Worm (Caenorhabditis elegans): ENCODE results near the gene Y110A2AL.9.

Y110A2AL.9 gene

DNA sequence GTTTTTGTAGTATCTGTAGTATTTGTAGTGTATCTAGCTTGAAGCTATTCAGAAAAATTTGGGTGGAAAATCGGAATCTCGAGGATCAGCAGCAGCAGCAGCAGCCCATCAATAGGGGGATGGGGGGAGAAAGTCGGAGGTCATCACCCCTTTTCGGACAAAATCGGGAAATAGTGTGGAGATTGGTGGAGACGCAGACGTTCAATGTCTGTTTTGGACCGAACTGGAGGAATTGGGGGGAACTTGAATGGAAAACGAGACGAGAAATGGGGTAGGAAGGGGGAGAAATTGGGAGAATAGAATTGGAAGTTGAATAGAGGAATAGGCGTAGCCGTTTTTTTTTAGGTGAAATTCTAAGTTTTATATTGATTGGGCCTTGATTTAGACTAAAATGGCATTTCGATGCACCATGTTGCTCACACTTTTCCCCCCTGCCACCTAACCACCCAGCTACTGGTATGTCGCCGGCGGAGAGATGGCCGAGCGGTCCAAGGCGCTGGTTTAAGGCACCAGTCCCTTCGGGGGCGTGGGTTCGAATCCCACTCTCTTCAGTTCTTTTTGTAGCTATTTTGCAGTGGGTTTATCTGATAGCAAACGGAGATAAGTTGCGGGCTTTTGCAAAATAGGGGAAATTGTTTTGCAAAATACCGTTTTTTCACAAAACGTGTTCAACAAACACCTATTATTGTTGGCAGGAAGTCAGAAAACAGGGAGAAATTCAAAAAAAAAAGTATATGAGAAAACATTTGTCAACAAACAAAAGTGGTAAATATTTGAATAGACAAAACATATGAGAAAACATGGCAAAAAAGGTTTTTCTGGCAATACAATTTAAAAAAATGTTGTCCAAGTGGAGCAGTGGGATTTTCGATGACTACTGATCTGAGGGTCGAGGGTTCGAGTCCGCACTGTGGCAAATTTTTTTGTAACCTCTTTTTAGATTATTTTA is 6.3 kb downstream of the Y110A2AL.9 start (continued):
- TF ChIP-seq somi-1 (GFP tag; optimal IDR thresholded peaks at IDR 0.05) = no peak
- TF ChIP-seq hmg-20 (GFP tag; IDR thresholded peaks at IDR 0.05) = no peak
- TF ChIP-seq nhr-80 (tag; optimal IDR thresholded peaks at IDR 0.05) = no peak
- TF ChIP-seq rpc-1 (optimal IDR thresholded peaks at IDR 0.05) = peak; percentile 64
- peak; percentile 83 for TF ChIP-seq rpc-1 (tag; optimal IDR thresholded peaks at IDR 0.05)
- TF ChIP-seq lsl-1 (GFP tag; optimal IDR thresholded peaks at IDR 0.05) = peak; percentile 33
- TF ChIP-seq B0261.1 (tag; optimal IDR thresholded peaks at IDR 0.05) = peak; percentile 83
- TF ChIP-seq rec-8 (tag; optimal IDR thresholded peaks at IDR 0.05) = peak; percentile 37 to 55
- no peak for TF ChIP-seq hlh-12 (tag; optimal IDR thresholded peaks at IDR 0.05)
- no peak for TF ChIP-seq Y67H2A.10 (GFP tag; conservative IDR thresholded peaks at IDR 0.05)
- peak; percentile 67; the same call in 1 of the 2 replicates for TF ChIP-seq nfyb-1 (GFP tag; IDR thresholded peaks at IDR 0.05)
- peak; percentile 73; the same call in 1 of the 2 replicates for TF ChIP-seq let-526 (GFP tag; IDR thresholded peaks at IDR 0.05)
- TF ChIP-seq sdz-38 (tag; optimal IDR thresholded peaks at IDR 0.05) = no peak
- TF ChIP-seq lir-1 (GFP tag; conservative IDR thresholded peaks at IDR 0.05) = 0 out of 2 replicates have a peak, but pooled peaks have one; percentile 17
- TF ChIP-seq nfya-1 (tag; optimal IDR thresholded peaks at IDR 0.05; ENCODE audit: borderline replicate concordance, insufficient read depth) = no peak
- TF ChIP-seq hrde-1 (tag; optimal IDR thresholded peaks at IDR 0.05; ENCODE audit: borderline replicate concordance) = no peak
- peak; percentile 17 for TF ChIP-seq lin-54 (GFP tag; optimal IDR thresholded peaks at IDR 0.05)
- TF ChIP-seq ama-1 (optimal IDR thresholded peaks at IDR 0.05) = no peak
- TF ChIP-seq ama-1 (GFP tag; optimal IDR thresholded peaks at IDR 0.05) = peak in 1 of 2 experiments; percentile 53
- peak; percentile 29; the same call in 1 of the 2 replicates for TF ChIP-seq rcor-1 (GFP tag; IDR thresholded peaks at IDR 0.05)
- no peak for TF ChIP-seq sea-2 (GFP tag; IDR thresholded peaks at IDR 0.05)
- TF ChIP-seq B0336.3 (GFP tag; IDR thresholded peaks at IDR 0.05) = peak; percentile 46; the same call in 1 of the 2 replicates
- TF ChIP-seq F33H1.4 (GFP tag; IDR thresholded peaks at IDR 0.05) = no peak
- TF ChIP-seq bed-2 (GFP tag; IDR thresholded peaks at IDR 0.05) = no peak
- TF ChIP-seq ceh-100 (GFP tag; IDR thresholded peaks at IDR 0.05) = 0 out of 2 replicates have a peak, but pooled peaks have one; percentile 35
- TF ChIP-seq tbp1 (GFP tag; optimal IDR thresholded peaks at IDR 0.05) = peak; percentile 91
- 0 out of 2 replicates have a peak, but pooled peaks have one; percentile 12 for TF ChIP-seq C17E4.6 (GFP tag; IDR thresholded peaks at IDR 0.05)
- TF ChIP-seq Y95B8A.8 (GFP tag; IDR thresholded peaks at IDR 0.05) = no peak
- TF ChIP-seq F10E7.11 (tag; optimal IDR thresholded peaks at IDR 0.05) = no peak
- TF ChIP-seq egrh-3 (GFP tag; IDR thresholded peaks at IDR 0.05) = peak; percentile 43; the same call in 1 of the 2 replicates
- TF ChIP-seq cebp-1 (GFP tag; IDR thresholded peaks at IDR 0.05) = no peak
- peak; percentile 50 for TF ChIP-seq cebp-1 (tag; optimal IDR thresholded peaks at IDR 0.05)
- peak; percentile 41 for TF ChIP-seq snpc-4 (GFP tag; optimal IDR thresholded peaks at IDR 0.05)
- peak in 3 of 4 experiments; percentile 31 to 60 (median 33) for TF ChIP-seq snpc-4 (tag; optimal IDR thresholded peaks at IDR 0.05)
- TF ChIP-seq repo-1 (tag; optimal IDR thresholded peaks at IDR 0.05) = no peak
- TF ChIP-seq pbrm-1 (GFP tag; IDR thresholded peaks at IDR 0.05) = peak; percentile 35; the same call in 1 of the 2 replicates
- TF ChIP-seq bed-1 (GFP tag; IDR thresholded peaks at IDR 0.05) = no peak
- TF ChIP-seq Y56A3A.18 (GFP tag; IDR thresholded peaks at IDR 0.05) = no peak
- TF ChIP-seq zfh-2 (GFP tag; conservative IDR thresholded peaks at IDR 0.05) = peak; percentile 62
- TF ChIP-seq B0019.2 (GFP tag; conservative IDR thresholded peaks at IDR 0.05) = no peak
- no peak for TF ChIP-seq lag-1 (GFP tag; IDR thresholded peaks at IDR 0.05)
- TF ChIP-seq nhr-90 (tag; optimal IDR thresholded peaks at IDR 0.05) = peak; percentile 67
- no peak for TF ChIP-seq atf-7 (tag; optimal IDR thresholded peaks at IDR 0.05)
- TF ChIP-seq C06A6.2 (GFP tag; conservative IDR thresholded peaks at IDR 0.05) = no peak
- no peak for TF ChIP-seq tbx-9 (tag; optimal IDR thresholded peaks at IDR 0.05; ENCODE audit: borderline replicate concordance)
- no peak for TF ChIP-seq F39B2.1 (GFP tag; IDR thresholded peaks at IDR 0.05)
- 0 out of 2 replicates have a peak, but pooled peaks have one; percentile 30 for TF ChIP-seq egl-44 (GFP tag; IDR thresholded peaks at IDR 0.05)
